Worm (Caenorhabditis elegans): ENCODE data around the gene degl-2.

- TF ChIP-seq nhr-48 (tag; optimal IDR thresholded peaks at IDR 0.05) = no peak
- TF ChIP-seq skn-1 (tag; optimal IDR thresholded peaks at IDR 0.05) = no peak
- no peak for TF ChIP-seq nhr-237 (tag; optimal IDR thresholded peaks at IDR 0.05)
- no peak for TF ChIP-seq zag-1 (tag; optimal IDR thresholded peaks at IDR 0.05)
- no peak for TF ChIP-seq nhr-77 (tag; optimal IDR thresholded peaks at IDR 0.05)
Measured at ce11 chrIV:9653184-9653583, 9.9 kb downstream of the degl-2 start, which contains the start of gene F58G6.3.

Measured in whole organism, L4 larva.